Worm (Caenorhabditis elegans) whole organism, mixed stage, embryonic: Measurements from ENCODE around the gene Y38F2AL.12.

Source experiments
- nhr-28 ChIP-seq: fragments of 150-350 bp; optimal IDR thresholded peaks from 2 replicates; lab custom pipeline; 2014; ENCODE audit warnings: missing biosample characterization, missing genetic modification characterization
- nhr-76 ChIP-seq: sonication (generic microtip); optimal IDR thresholded peaks from 2 replicates; lab custom pipeline; 2017; ENCODE audit warnings: missing biosample characterization, missing genetic modification characterization
- snpc-4 ChIP-seq: fragments of 150-350 bp; optimal IDR thresholded peaks from 2 replicates; lab custom pipeline; 2014; ENCODE audit warnings: missing biosample characterization, missing genetic modification characterization
- unc-39 ChIP-seq: fragments of 150-350 bp; optimal IDR thresholded peaks from 2 replicates; lab custom pipeline; 2014; ENCODE audit warnings: missing biosample characterization, missing genetic modification characterization
- zip-8 ChIP-seq: fragments of 150-350 bp; optimal IDR thresholded peaks from 2 replicates; lab custom pipeline; 2014; ENCODE audit warnings: missing biosample characterization, missing genetic modification characterization

ce11 chrIV:2322998-2323397 is 6.6 kb downstream of the Y38F2AL.12 start, which contains the start of gene nsy-4:
- no peak for TF ChIP-seq nhr-76 (tag; lab: Kevin White, UChicago)
- TF ChIP-seq nhr-28 (tag; lab: Kevin White, UChicago) = no peak
- TF ChIP-seq unc-39 = no peak
- no peak for TF ChIP-seq zip-8 (tag; lab: Kevin White, UChicago)
- TF ChIP-seq snpc-4 (tag; lab: Kevin White, UChicago) = no peak
